Fruit fly (Drosophila melanogaster) whole organism, embryonic: ENCODE results near the gene CG17028.

ENCODE experiments used
- Atf6 ChIP-seq: fragments of 200-800 bp; sonication (Bioruptor generic); IDR thresholded peaks from 2 replicates; pipeline ENCODE4 v1.3.6; 2022; ENCODE audit warnings: missing biosample characterization, missing genetic modification characterization
- BEAF-32 ChIP-seq: fragments of 200-800 bp; sonication (Bioruptor generic); optimal IDR thresholded peaks from 3 replicates; lab custom pipeline; 2017; ENCODE audit warnings: missing biosample characterization, missing genetic modification characterization, mild to moderate bottlenecking, moderate library complexity, missing genetic modification reagents
- Bgb ChIP-seq: fragments of 200-800 bp; sonication (Bioruptor generic); IDR thresholded peaks from 2 replicates; pipeline ENCODE4 v1.3.6; 2022; ENCODE audit warnings: missing biosample characterization, missing genetic modification characterization; ENCODE audit not compliant: partially characterized antibody
- CG1024 ChIP-seq: fragments of 200-800 bp; sonication (Bioruptor generic); IDR thresholded peaks from 2 replicates; pipeline ENCODE4 v1.3.6; 2022; ENCODE audit warnings: missing biosample characterization, missing genetic modification characterization
- CG10321 ChIP-seq: fragments of 200-800 bp; sonication (Bioruptor generic); IDR thresholded peaks from 2 replicates; pipeline ENCODE4 v1.3.6; 2022; ENCODE audit warnings: missing biosample characterization, missing genetic modification characterization
- CG10431 ChIP-seq: fragments of 200-800 bp; sonication (Bioruptor generic); optimal IDR thresholded peaks from 3 replicates; lab custom pipeline; 2018; ENCODE audit warnings: missing biosample characterization, mild to moderate bottlenecking, missing genetic modification characterization
- CG10543 ChIP-seq: fragments of 200-800 bp; sonication (Bioruptor generic); optimal IDR thresholded peaks from 3 replicates; lab custom pipeline; 2017; ENCODE audit warnings: missing biosample characterization, mild to moderate bottlenecking, missing genetic modification characterization, moderate library complexity
- CG12236 ChIP-seq: fragments of 200-800 bp; sonication (Bioruptor generic); optimal IDR thresholded peaks from 2 replicates; lab custom pipeline; 2016; ENCODE audit warnings: missing biosample characterization, missing genetic modification characterization
- CG12391 ChIP-seq: fragments of 200-800 bp; sonication (Bioruptor generic); optimal IDR thresholded peaks from 3 replicates; lab custom pipeline; 2018; ENCODE audit warnings: missing biosample characterization, mild to moderate bottlenecking, missing genetic modification characterization, moderate library complexity
- CG14667 ChIP-seq: fragments of 200-800 bp; sonication (Bioruptor generic); IDR thresholded peaks from 2 replicates; pipeline ENCODE4 v1.3.6; 2022; ENCODE audit warnings: missing biosample characterization, missing genetic modification characterization
- CG1602 ChIP-seq: fragments of 200-800 bp; sonication (Bioruptor generic); optimal IDR thresholded peaks from 3 replicates; lab custom pipeline; 2016; ENCODE audit warnings: missing biosample characterization, missing genetic modification characterization
- CG1792 ChIP-seq: fragments of 200-800 bp; sonication (Bioruptor generic); optimal IDR thresholded peaks from 2 replicates; lab custom pipeline; 2016; ENCODE audit warnings: missing biosample characterization, missing genetic modification characterization
- CG2678 ChIP-seq: fragments of 200-800 bp; sonication (Bioruptor generic); optimal IDR thresholded peaks from 3 replicates; lab custom pipeline; 2019; ENCODE audit warnings: missing biosample characterization, mild to moderate bottlenecking, missing genetic modification characterization, moderate library complexity
- CG2712 ChIP-seq: fragments of 200-800 bp; optimal IDR thresholded peaks from 3 replicates; lab custom pipeline; 2019; ENCODE audit warnings: missing biosample characterization, mild to moderate bottlenecking, missing genetic modification characterization, moderate library complexity
- CG3065 ChIP-seq: fragments of 200-800 bp; sonication (Bioruptor generic); optimal IDR thresholded peaks from 2 replicates; lab custom pipeline; 2016; ENCODE audit warnings: missing biosample characterization, missing genetic modification characterization
- CG5245 ChIP-seq: fragments of 200-800 bp; sonication (Bioruptor generic); optimal IDR thresholded peaks from 3 replicates; lab custom pipeline; 2016; ENCODE audit warnings: missing biosample characterization, missing genetic modification characterization
- CG9876 ChIP-seq: fragments of 200-800 bp; sonication (Bioruptor generic); optimal IDR thresholded peaks from 2 replicates; lab custom pipeline; 2016; ENCODE audit warnings: missing biosample characterization, missing genetic modification characterization
- CG9932 ChIP-seq: fragments of 200-800 bp; sonication (Bioruptor generic); IDR thresholded peaks from 2 replicates; pipeline ENCODE4 v1.3.6; 2022; ENCODE audit warnings: missing biosample characterization, missing genetic modification characterization
- GATAe ChIP-seq: fragments of 200-800 bp; sonication (Bioruptor generic); conservative IDR thresholded peaks from 2 replicates; pipeline ENCODE4 v1.3.6; 2022; ENCODE audit warnings: missing biosample characterization, missing genetic modification characterization
- HHEX ChIP-seq: fragments of 200-800 bp; sonication (Bioruptor generic); optimal IDR thresholded peaks from 3 replicates; lab custom pipeline; 2017; ENCODE audit warnings: missing biosample characterization, mild to moderate bottlenecking, missing genetic modification characterization, missing genetic modification reagents
- Mad ChIP-seq: fragments of 200-800 bp; sonication (Bioruptor generic); optimal IDR thresholded peaks from 2 replicates; lab custom pipeline; 2016; ENCODE audit warnings: missing biosample characterization, missing genetic modification characterization
- Max ChIP-seq: fragments of 200-800 bp; sonication (Bioruptor generic); optimal IDR thresholded peaks from 2 replicates; lab custom pipeline; 2016; ENCODE audit warnings: missing biosample characterization, mild to moderate bottlenecking, missing genetic modification characterization
- NFAT ChIP-seq: fragments of 200-800 bp; sonication (Bioruptor generic); IDR thresholded peaks from 2 replicates; pipeline ENCODE4 v1.3.6; 2022; ENCODE audit warnings: missing biosample characterization, missing genetic modification characterization
- Nf-YB ChIP-seq: fragments of 200-800 bp; sonication (Bioruptor generic); optimal IDR thresholded peaks from 3 replicates; lab custom pipeline; 2019; ENCODE audit warnings: missing biosample characterization, mild to moderate bottlenecking, missing genetic modification characterization, moderate library complexity
- Side ChIP-seq: fragments of 200-800 bp; sonication (Bioruptor generic); optimal IDR thresholded peaks from 2 replicates; lab custom pipeline; 2016; ENCODE audit warnings: missing biosample characterization, missing genetic modification characterization
- aop ChIP-seq: fragments of 200-800 bp; sonication (Bioruptor generic); IDR thresholded peaks from 2 replicates; pipeline ENCODE4 v1.3.6; 2022; ENCODE audit warnings: missing biosample characterization, missing genetic modification characterization
- ara ChIP-seq: fragments of 200-800 bp; sonication (Bioruptor generic); IDR thresholded peaks from 2 replicates; pipeline ENCODE4 v1.3.6; 2022; ENCODE audit warnings: missing biosample characterization, missing genetic modification characterization
- bowl ChIP-seq: fragments of 200-800 bp; sonication (Bioruptor generic); IDR thresholded peaks from 2 replicates; pipeline ENCODE4 v1.3.6; 2022; ENCODE audit warnings: missing biosample characterization, missing genetic modification characterization
- da ChIP-seq: fragments of 200-800 bp; sonication (Bioruptor generic); optimal IDR thresholded peaks from 2 replicates; lab custom pipeline; 2016; ENCODE audit warnings: missing biosample characterization, missing genetic modification characterization
- dan ChIP-seq: fragments of 200-800 bp; sonication (Bioruptor generic); IDR thresholded peaks from 2 replicates; pipeline ENCODE4 v1.3.6; 2022; ENCODE audit warnings: missing biosample characterization, missing genetic modification characterization
- ems ChIP-seq: fragments of 200-800 bp; sonication (Bioruptor generic); optimal IDR thresholded peaks from 3 replicates; lab custom pipeline; 2016; ENCODE audit warnings: missing biosample characterization, missing genetic modification characterization
- fd64A ChIP-seq: fragments of 200-800 bp; sonication (Bioruptor generic); optimal IDR thresholded peaks from 3 replicates; lab custom pipeline; 2018; ENCODE audit warnings: missing biosample characterization, mild to moderate bottlenecking, missing genetic modification characterization
- gce ChIP-seq: fragments of 200-800 bp; sonication (Bioruptor generic); IDR thresholded peaks from 3 replicates; pipeline ENCODE4 v1.3.6; 2022; ENCODE audit warnings: missing biosample characterization, missing genetic modification characterization
- gcm2 ChIP-seq: fragments of 200-800 bp; sonication (Bioruptor generic); optimal IDR thresholded peaks from 2 replicates; lab custom pipeline; 2016; ENCODE audit warnings: missing biosample characterization, missing genetic modification characterization
- gro ChIP-seq: fragments of 200-800 bp; sonication (Bioruptor generic); optimal IDR thresholded peaks from 2 replicates; lab custom pipeline; 2016; ENCODE audit warnings: missing biosample characterization, missing genetic modification characterization
- her ChIP-seq: fragments of 200-800 bp; sonication (Bioruptor generic); optimal IDR thresholded peaks from 2 replicates; lab custom pipeline; 2016; ENCODE audit warnings: missing biosample characterization, missing genetic modification characterization
- ind ChIP-seq: fragments of 200-800 bp; sonication (Bioruptor generic); optimal IDR thresholded peaks from 3 replicates; lab custom pipeline; 2016; ENCODE audit warnings: missing biosample characterization, missing genetic modification characterization
- klu ChIP-seq: fragments of 200-800 bp; sonication (Bioruptor generic); IDR thresholded peaks from 2 replicates; pipeline ENCODE4 v1.3.6; 2022; ENCODE audit warnings: missing biosample characterization, missing genetic modification characterization
- lbe ChIP-seq: fragments of 200-800 bp; sonication (Bioruptor generic); optimal IDR thresholded peaks from 2 replicates; lab custom pipeline; 2016; ENCODE audit warnings: missing biosample characterization, mild to moderate bottlenecking, missing genetic modification characterization
- lola ChIP-seq, 3 experiments: fragments of >200 bp in 2 of 3; fragments of 200-800 bp in 1 of 3; sonication (Bioruptor generic) in 1 of 3; optimal IDR thresholded peaks; 2 replicates each; lab custom pipeline; 2017 to 2019; ENCODE audit warnings: missing biosample characterization in 3 of 3, missing genetic modification characterization in 3 of 3, mild to moderate bottlenecking in 1 of 3, moderate library complexity in 1 of 3
- nerfin-2 ChIP-seq: fragments of 200-800 bp; sonication (Bioruptor generic); IDR thresholded peaks from 2 replicates; pipeline ENCODE4 v1.3.6; 2022; ENCODE audit warnings: missing biosample characterization, missing genetic modification characterization; ENCODE audit not compliant: partially characterized antibody
- pan ChIP-seq, 4 experiments: fragments of >200 bp in 3 of 4; fragments of 200-800 bp in 1 of 4; sonication (Bioruptor generic) in 1 of 4; optimal IDR thresholded peaks in 3 of 4; IDR thresholded peaks in 1 of 4; 2 replicates each; pipeline versions ENCODE4 v1.3.6 to Lab custom; 2017 to 2022; ENCODE audit warnings: missing biosample characterization in 2 of 4, missing genetic modification characterization in 2 of 4, mixed read lengths in 1 of 4
- pros ChIP-seq: fragments of 200-800 bp; sonication (Bioruptor generic); optimal IDR thresholded peaks from 3 replicates; lab custom pipeline; 2019; ENCODE audit warnings: missing biosample characterization, mild to moderate bottlenecking, missing genetic modification characterization, moderate library complexity
- repo ChIP-seq: fragments of 200-800 bp; sonication (Bioruptor generic); optimal IDR thresholded peaks from 2 replicates; lab custom pipeline; 2016; ENCODE audit warnings: missing biosample characterization, missing genetic modification characterization
- salm ChIP-seq: fragments of 200-800 bp; sonication (Bioruptor generic); optimal IDR thresholded peaks from 2 replicates; lab custom pipeline; 2018; ENCODE audit warnings: missing biosample characterization, mild to moderate bottlenecking, missing genetic modification characterization
- shn ChIP-seq: fragments of 200-800 bp; sonication (Bioruptor generic); optimal IDR thresholded peaks from 3 replicates; lab custom pipeline; 2016; ENCODE audit warnings: missing biosample characterization, missing genetic modification characterization
- sob ChIP-seq: fragments of 200-800 bp; sonication (Bioruptor generic); IDR thresholded peaks from 2 replicates; pipeline ENCODE4 v1.3.6; 2022; ENCODE audit warnings: missing biosample characterization, missing genetic modification characterization
- tap ChIP-seq: fragments of 200-800 bp; optimal IDR thresholded peaks from 3 replicates; lab custom pipeline; 2019; ENCODE audit warnings: missing biosample characterization, mild to moderate bottlenecking, missing genetic modification characterization, moderate library complexity
- tx ChIP-seq: fragments of 200-800 bp; sonication (Bioruptor generic); optimal IDR thresholded peaks from 2 replicates; lab custom pipeline; 2016; ENCODE audit warnings: missing biosample characterization, missing genetic modification characterization
- usp ChIP-seq: fragments of >200 bp; optimal IDR thresholded peaks from 2 replicates; lab custom pipeline; 2017; ENCODE audit warnings: missing biosample characterization, missing genetic modification characterization
- wor ChIP-seq: fragments of 200-800 bp; sonication (Bioruptor generic); IDR thresholded peaks from 2 replicates; pipeline ENCODE4 v1.3.6; 2022; ENCODE audit warnings: missing biosample characterization, missing genetic modification characterization

CG17028 gene

dm6 chr3L:15999358-16000005, 21.2 kb downstream of the CG17028 start (continued):
- TF ChIP-seq pan (optimal IDR thresholded peaks at IDR 0.05; lab: Kevin White, UChicago) (no peak), pan (GFP tag; optimal IDR thresholded peaks at IDR 0.05 in 1 of 2, IDR thresholded peaks at IDR 0.05 in 1 of 2) (peak in 1 of 2 experiments; percentile 67), Side (GFP tag; lab: Kevin White, UChicago) (no peak), aop (no peak), pros (peak; percentile 47), fd64A (GFP tag; lab: Kevin White, UChicago) (no peak), Mad (GFP tag; lab: Kevin White, UChicago) (peak; percentile 21), Nf-YB (GFP tag; lab: Kevin White, UChicago) (no peak), CG12236 (no peak), gcm2 (GFP tag; lab: Kevin White, UChicago) (no peak), dan (GFP tag; lab: Robert Waterston, UW) (no peak), CG1602 (GFP tag; lab: Kevin White, UChicago) (no peak), CG2678 (tag; lab: Kevin White, UChicago) (peak; percentile 65), CG12391 (tag; lab: Kevin White, UChicago) (peak; percentile 50), gro (GFP tag; lab: Kevin White, UChicago) (no peak), salm (tag; lab: Kevin White, UChicago) (peak; percentile 25), CG14667 (GFP tag; lab: Robert Waterston, UW) (no peak), CG9876 (GFP tag; lab: Kevin White, UChicago) (no peak), sob (peak; percentile 67), CG9932 (GFP tag; lab: Robert Waterston, UW) (no peak), usp (GFP tag; lab: Kevin White, UChicago) (no peak), CG10543 (GFP tag; lab: Kevin White, UChicago) (peak; percentile 76), wor (GFP tag; lab: Robert Waterston, UW) (no peak), gce (GFP tag; lab: Robert Waterston, UW) (no peak), ind (GFP tag; lab: Kevin White, UChicago) (peak; percentile 26), Atf6 (GFP tag; lab: Robert Waterston, UW) (peak; percentile 87), CG5245 (no peak), lbe (no peak), bowl (GFP tag; lab: Robert Waterston, UW) (no peak), da (no peak), CG1024 (no peak), HHEX (peak; percentile 43), BEAF-32 (GFP tag; lab: Kevin White, UChicago) (no peak), ems (GFP tag; lab: Kevin White, UChicago) (no peak), CG2712 (tag; lab: Kevin White, UChicago) (peak; percentile 54), tx (no peak), ara (0 out of 2 replicates have a peak, but pooled peaks have one; percentile 15), klu (GFP tag; lab: Robert Waterston, UW) (no peak), repo (GFP tag; lab: Kevin White, UChicago) (no peak), tap (tag; lab: Kevin White, UChicago) (no peak), Max (no peak), CG10431 (GFP tag; lab: Kevin White, UChicago) (no peak), CG10321 (no peak), Bgb (no peak), shn (GFP tag; lab: Kevin White, UChicago) (no peak), CG1792 (no peak), lola (GFP tag; optimal IDR thresholded peaks at IDR 0.05; lab: Kevin White, UChicago) (no peak), NFAT (GFP tag; lab: Robert Waterston, UW) (no peak), GATAe (GFP tag; lab: Robert Waterston, UW) (peak; percentile 65), her (GFP tag; lab: Kevin White, UChicago) (no peak), CG3065 (no peak), nerfin-2 (GFP tag; lab: Robert Waterston, UW) (no peak)
